Fruit fly (Drosophila melanogaster): ENCODE measurements around the gene spoon.

spoon gene

DNA sequence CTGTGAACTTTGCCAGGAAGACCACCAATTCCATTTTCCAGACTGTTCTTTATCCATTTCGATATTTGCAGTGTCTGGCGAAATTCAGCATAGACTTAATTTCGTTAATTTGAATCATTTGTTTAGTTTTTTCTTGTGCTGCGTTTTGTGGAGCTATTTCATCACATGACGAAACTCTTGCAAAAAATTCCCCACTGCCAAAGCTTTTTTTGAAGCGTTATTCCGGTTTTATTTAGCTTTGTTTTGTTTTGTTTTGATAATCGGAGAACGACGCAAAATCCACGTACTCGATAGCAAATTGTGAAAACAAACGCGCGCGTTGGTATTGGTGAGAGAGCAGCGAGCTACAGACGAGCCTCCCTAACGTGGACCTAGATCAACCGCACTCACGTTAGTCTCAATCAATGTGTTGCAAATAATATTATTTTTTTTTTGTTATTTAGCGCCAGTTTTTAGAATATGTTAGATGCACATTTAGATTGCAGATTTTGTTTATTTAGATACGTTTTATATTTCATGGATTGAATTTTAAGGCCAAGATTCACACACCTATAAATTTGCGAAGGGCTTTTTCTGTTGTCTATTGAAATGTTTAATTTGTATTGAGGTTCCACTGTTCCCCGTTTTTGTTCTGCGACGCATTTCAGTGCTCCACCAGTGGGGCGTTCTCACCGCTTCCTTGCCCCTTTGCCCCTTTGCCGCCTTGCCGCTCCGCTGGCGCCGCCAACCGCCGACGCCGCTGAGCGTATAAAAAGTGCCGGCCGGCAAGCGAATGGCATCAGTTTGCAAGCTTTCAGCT lies 9.3 kb upstream of the spoon start (continued):
- TF ChIP-seq CG10366 (GFP tag; IDR thresholded peaks at IDR 0.05) (no peak; the same call in none of the 2 replicates), CG9609 (GFP tag; optimal IDR thresholded peaks at IDR 0.05) (peak; percentile 62), br (optimal IDR thresholded peaks at IDR 0.05) (no peak), CG10431 (GFP tag; optimal IDR thresholded peaks at IDR 0.05) (no peak), sim (GFP tag; IDR thresholded peaks at IDR 0.05) (no peak), CG1647 (GFP tag; optimal IDR thresholded peaks at IDR 0.05) (peak; percentile 59), CG1529 (GFP tag; optimal IDR thresholded peaks at IDR 0.05) (peak; percentile 24), CG9797 (GFP tag; optimal IDR thresholded peaks at IDR 0.05) (no peak), gsb-n (tag; optimal IDR thresholded peaks at IDR 0.05) (no peak), lmd (GFP tag; IDR thresholded peaks at IDR 0.05) (peak; percentile 91), toy (GFP tag; IDR thresholded peaks at IDR 0.05) (peak; percentile 54; the same call in 1 of the 2 replicates), CG4282 (GFP tag; optimal IDR thresholded peaks at IDR 0.05) (no peak), nerfin-2 (GFP tag; IDR thresholded peaks at IDR 0.05; ENCODE audit: partially characterized antibody) (no peak), Aef1 (GFP tag; IDR thresholded peaks at IDR 0.05) (peak; percentile 86), Blimp-1 (GFP tag; optimal IDR thresholded peaks at IDR 0.05) (peak; percentile 54), CG43689 (GFP tag; IDR thresholded peaks at IDR 0.05) (0 out of 2 replicates have a peak, but pooled peaks have one; percentile 16), hth (optimal IDR thresholded peaks at IDR 0.05) (no peak), ab (GFP tag; optimal IDR thresholded peaks at IDR 0.05) (peak; percentile 57), CkIIα-i1 (GFP tag; IDR thresholded peaks at IDR 0.05) (no peak), tio (GFP tag; optimal IDR thresholded peaks at IDR 0.05) (peak; percentile 81), CG11456 (GFP tag; IDR thresholded peaks at IDR 0.05) (peak; percentile 78), CG12299 (tag; optimal IDR thresholded peaks at IDR 0.05) (peak; percentile 74), CG7963 (GFP tag; IDR thresholded peaks at IDR 0.05; ENCODE audit: partially characterized antibody) (no peak), ase (GFP tag; IDR thresholded peaks at IDR 0.05) (peak; percentile 69), tap (tag; optimal IDR thresholded peaks at IDR 0.05) (peak; percentile 38), CG34422 (GFP tag; IDR thresholded peaks at IDR 0.05) (peak; percentile 60; the same call in 1 of the 3 replicates), Hmx (GFP tag; optimal IDR thresholded peaks at IDR 0.05) (peak; percentile 67), stc (GFP tag; IDR thresholded peaks at IDR 0.05) (peak; percentile 78), prd (optimal IDR thresholded peaks at IDR 0.05) (no peak), prd (GFP tag; IDR thresholded peaks at IDR 0.05) (peak; percentile 84), CG4328 (GFP tag; optimal IDR thresholded peaks at IDR 0.05) (peak; percentile 80), Dip3 (GFP tag; optimal IDR thresholded peaks at IDR 0.05) (peak; percentile 79), HmgZ (tag; optimal IDR thresholded peaks at IDR 0.05) (peak; percentile 71), Max (GFP tag; optimal IDR thresholded peaks at IDR 0.05) (peak; percentile 73), ken (GFP tag; IDR thresholded peaks at IDR 0.05) (peak; percentile 73), kni (GFP tag; optimal IDR thresholded peaks at IDR 0.05) (no peak), jumu (GFP tag; optimal IDR thresholded peaks at IDR 0.05) (peak; percentile 63), CG1024 (GFP tag; IDR thresholded peaks at IDR 0.05) (0 out of 2 replicates have a peak, but pooled peaks have one; percentile 41), BEAF-32 (GFP tag; optimal IDR thresholded peaks at IDR 0.05) (no peak), Poxn (GFP tag; IDR thresholded peaks at IDR 0.05) (0 out of 2 replicates have a peak, but pooled peaks have one; percentile 44), wor (GFP tag; IDR thresholded peaks at IDR 0.05) (peak; percentile 81), CG14014 (GFP tag; IDR thresholded peaks at IDR 0.05) (peak; percentile 78), oc (tag; optimal IDR thresholded peaks at IDR 0.05) (peak; percentile 16), row (GFP tag; IDR thresholded peaks at IDR 0.05) (peak; percentile 96), btn (GFP tag; optimal IDR thresholded peaks at IDR 0.05) (no peak), grau (tag; optimal IDR thresholded peaks at IDR 0.05) (peak; percentile 97), CG7271 (tag; optimal IDR thresholded peaks at IDR 0.05) (no peak), caup (GFP tag; optimal IDR thresholded peaks at IDR 0.05; ENCODE audit: severe bottlenecking) (peak; percentile 83), CG14965 (GFP tag; optimal IDR thresholded peaks at IDR 0.05; ENCODE audit: borderline replicate concordance) (no peak), CG18599 (GFP tag; optimal IDR thresholded peaks at IDR 0.05) (peak; percentile 92)
